Fruit fly (Drosophila melanogaster) whole organism, embryonic: ENCODE results near the gene SdicB.

Experiments used
- Atf6 ChIP-seq: fragments of 200-800 bp; sonication (Bioruptor generic); IDR thresholded peaks from 2 replicates; pipeline ENCODE4 v1.3.6; 2022; ENCODE audit warnings: missing biosample characterization, missing genetic modification characterization
- CG10209 ChIP-seq: fragments of 200-800 bp; sonication (Bioruptor generic); optimal IDR thresholded peaks from 3 replicates; lab custom pipeline; 2017; ENCODE audit warnings: missing biosample characterization, mild to moderate bottlenecking, missing genetic modification characterization, missing genetic modification reagents
- CG11093 ChIP-seq: fragments of 200-800 bp; sonication (Bioruptor generic); IDR thresholded peaks from 3 replicates; pipeline ENCODE4 v1.3.6; 2022; ENCODE audit warnings: missing biosample characterization, missing genetic modification characterization
- CG11504 ChIP-seq: fragments of 200-800 bp; sonication (Bioruptor generic); optimal IDR thresholded peaks from 3 replicates; lab custom pipeline; 2019; ENCODE audit warnings: missing biosample characterization, mild to moderate bottlenecking, missing genetic modification characterization, moderate library complexity
- CG11696 ChIP-seq: fragments of 200-800 bp; sonication (Bioruptor generic); IDR thresholded peaks from 2 replicates; pipeline ENCODE4 v1.3.6; 2022; ENCODE audit warnings: missing biosample characterization, missing genetic modification characterization
- CG12236 ChIP-seq: fragments of 200-800 bp; sonication (Bioruptor generic); optimal IDR thresholded peaks from 2 replicates; lab custom pipeline; 2016; ENCODE audit warnings: missing biosample characterization, missing genetic modification characterization
- CG13894 ChIP-seq: fragments of 200-800 bp; sonication (Bioruptor generic); optimal IDR thresholded peaks from 3 replicates; lab custom pipeline; 2018; ENCODE audit warnings: missing biosample characterization, mild to moderate bottlenecking, missing genetic modification characterization, moderate library complexity
- CG16815 ChIP-seq: fragments of 200-800 bp; sonication (Bioruptor generic); optimal IDR thresholded peaks from 3 replicates; lab custom pipeline; 2017; ENCODE audit warnings: missing biosample characterization, mild to moderate bottlenecking, missing genetic modification characterization
- CG18476 ChIP-seq: fragments of 200-800 bp; sonication (Bioruptor generic); optimal IDR thresholded peaks from 2 replicates; lab custom pipeline; 2016; ENCODE audit warnings: missing biosample characterization, mild to moderate bottlenecking, missing genetic modification characterization
- CG18619 ChIP-seq: fragments of 200-800 bp; sonication (Bioruptor generic); optimal IDR thresholded peaks from 3 replicates; lab custom pipeline; 2017; ENCODE audit warnings: missing biosample characterization, mild to moderate bottlenecking, missing genetic modification characterization
- CG2202 ChIP-seq: fragments of 200-800 bp; sonication (Bioruptor generic); optimal IDR thresholded peaks from 2 replicates; lab custom pipeline; 2018; ENCODE audit warnings: missing biosample characterization, mild to moderate bottlenecking, missing genetic modification characterization
- CG34422 ChIP-seq: fragments of 200-800 bp; sonication (Bioruptor generic); IDR thresholded peaks from 3 replicates; pipeline ENCODE4 v1.3.6; 2022; ENCODE audit warnings: missing biosample characterization, missing genetic modification characterization
- CG43689 ChIP-seq: fragments of 200-800 bp; sonication (Bioruptor generic); IDR thresholded peaks from 2 replicates; pipeline ENCODE4 v1.3.6; 2022; ENCODE audit warnings: missing biosample characterization, missing genetic modification characterization
- CG4854 ChIP-seq: fragments of 200-800 bp; sonication (Bioruptor generic); optimal IDR thresholded peaks from 2 replicates; lab custom pipeline; 2016; ENCODE audit warnings: missing biosample characterization, missing genetic modification characterization, inconsistent platforms
- CG6175 ChIP-seq: fragments of 200-800 bp; sonication (Bioruptor generic); IDR thresholded peaks from 3 replicates; pipeline ENCODE4 v1.3.6; 2022; ENCODE audit warnings: missing biosample characterization, missing genetic modification characterization
- CG8388 ChIP-seq: fragments of 200-800 bp; sonication (Bioruptor generic); optimal IDR thresholded peaks from 2 replicates; lab custom pipeline; 2019; ENCODE audit warnings: missing biosample characterization, mild to moderate bottlenecking, missing genetic modification characterization, moderate library complexity
- CG8765 ChIP-seq: fragments of 200-800 bp; sonication (Bioruptor generic); IDR thresholded peaks from 2 replicates; pipeline ENCODE4 v1.3.6; 2022; ENCODE audit warnings: missing biosample characterization, missing genetic modification characterization
- CG9797 ChIP-seq: fragments of 200-800 bp; sonication (Bioruptor generic); optimal IDR thresholded peaks from 3 replicates; lab custom pipeline; 2018; ENCODE audit warnings: missing biosample characterization, mild to moderate bottlenecking, missing genetic modification characterization
- D19A ChIP-seq: fragments of 200-800 bp; optimal IDR thresholded peaks from 3 replicates; lab custom pipeline; 2019; ENCODE audit warnings: missing biosample characterization, mild to moderate bottlenecking, missing genetic modification characterization, moderate library complexity
- Dll ChIP-seq: fragments of 200-800 bp; sonication (Bioruptor generic); IDR thresholded peaks from 4 replicates; pipeline ENCODE4 v1.3.6; 2022; ENCODE audit warnings: missing biosample characterization, missing genetic modification characterization; ENCODE audit not compliant: partially characterized antibody
- E2f1 ChIP-seq: fragments of 200-800 bp; sonication (Bioruptor generic); IDR thresholded peaks from 2 replicates; pipeline ENCODE4 v1.3.6; 2022; ENCODE audit warnings: missing biosample characterization, missing genetic modification characterization
- Gsc ChIP-seq: fragments of 200-800 bp; sonication (Bioruptor generic); IDR thresholded peaks from 2 replicates; pipeline ENCODE4 v1.3.6; 2022; ENCODE audit warnings: missing biosample characterization, missing genetic modification characterization
- HmgD ChIP-seq: fragments of 200-800 bp; sonication (Bioruptor generic); optimal IDR thresholded peaks from 3 replicates; lab custom pipeline; 2016; ENCODE audit warnings: missing biosample characterization, missing genetic modification characterization
- Lpt ChIP-seq: fragments of >200 bp; optimal IDR thresholded peaks from 2 replicates; lab custom pipeline; 2018; ENCODE audit warnings: missing biosample characterization, missing genetic modification characterization
- Mrtf ChIP-seq: fragments of 200-800 bp; sonication (Bioruptor generic); IDR thresholded peaks from 3 replicates; pipeline ENCODE4 v1.3.6; 2022; ENCODE audit warnings: missing biosample characterization, missing genetic modification characterization
- NC2α ChIP-seq: fragments of 200-800 bp; sonication (Bioruptor generic); optimal IDR thresholded peaks from 2 replicates; lab custom pipeline; 2016; ENCODE audit warnings: missing biosample characterization, missing genetic modification characterization
- Nf-YA ChIP-seq: fragments of 200-800 bp; sonication (Bioruptor generic); IDR thresholded peaks from 2 replicates; pipeline ENCODE4 v1.3.6; 2022; ENCODE audit warnings: missing biosample characterization, missing genetic modification characterization
- Rfx ChIP-seq: fragments of 200-800 bp; sonication (Bioruptor generic); IDR thresholded peaks from 2 replicates; pipeline ENCODE4 v1.3.6; 2022; ENCODE audit warnings: missing biosample characterization, missing genetic modification characterization
- Sry-β ChIP-seq: fragments of 200-800 bp; sonication (Bioruptor generic); optimal IDR thresholded peaks from 2 replicates; lab custom pipeline; 2018; ENCODE audit warnings: missing biosample characterization, mild to moderate bottlenecking, missing genetic modification characterization, moderate library complexity
- Sry-δ ChIP-seq: fragments of 200-800 bp; sonication (Bioruptor generic); optimal IDR thresholded peaks from 2 replicates; lab custom pipeline; 2016; ENCODE audit warnings: missing biosample characterization, missing genetic modification characterization
- Usf ChIP-seq: fragments of 200-800 bp; sonication (Bioruptor generic); optimal IDR thresholded peaks from 2 replicates; lab custom pipeline; 2017; ENCODE audit warnings: missing genotype, missing biosample characterization, missing genetic modification characterization
- ab ChIP-seq: fragments of 200-800 bp; sonication (Bioruptor generic); optimal IDR thresholded peaks from 2 replicates; lab custom pipeline; 2016; ENCODE audit warnings: missing biosample characterization, missing genetic modification characterization
- amos ChIP-seq: fragments of 200-800 bp; sonication (Bioruptor generic); IDR thresholded peaks from 2 replicates; pipeline ENCODE4 v1.3.6; 2022; ENCODE audit warnings: missing biosample characterization, missing genetic modification characterization; ENCODE audit not compliant: partially characterized antibody
- ara ChIP-seq: fragments of 200-800 bp; sonication (Bioruptor generic); IDR thresholded peaks from 2 replicates; pipeline ENCODE4 v1.3.6; 2022; ENCODE audit warnings: missing biosample characterization, missing genetic modification characterization
- az2 ChIP-seq: fragments of 200-800 bp; sonication (Bioruptor generic); optimal IDR thresholded peaks from 3 replicates; lab custom pipeline; 2016; ENCODE audit warnings: missing biosample characterization, missing genetic modification characterization
- chinmo ChIP-seq: fragments of 200-800 bp; sonication (Bioruptor generic); IDR thresholded peaks from 4 replicates; pipeline ENCODE4 v1.3.6; 2022; ENCODE audit warnings: missing biosample characterization, missing genetic modification characterization; ENCODE audit not compliant: partially characterized antibody
- crol ChIP-seq: fragments of 200-800 bp; sonication (Bioruptor generic); IDR thresholded peaks from 2 replicates; pipeline ENCODE4 v1.3.6; 2022; ENCODE audit warnings: missing biosample characterization, missing genetic modification characterization
- danr ChIP-seq: fragments of 200-800 bp; sonication (Bioruptor generic); IDR thresholded peaks from 2 replicates; pipeline ENCODE4 v1.3.6; 2022; ENCODE audit warnings: missing biosample characterization, missing genetic modification characterization
- dmrt11E ChIP-seq: fragments of 200-800 bp; sonication (Bioruptor generic); optimal IDR thresholded peaks from 3 replicates; lab custom pipeline; 2018; ENCODE audit warnings: missing biosample characterization, mild to moderate bottlenecking, missing genetic modification characterization, moderate library complexity
- dysf ChIP-seq: fragments of 200-800 bp; sonication (Bioruptor generic); IDR thresholded peaks from 3 replicates; pipeline ENCODE4 v1.3.6; 2022; ENCODE audit warnings: missing biosample characterization, missing genetic modification characterization
- emc ChIP-seq: fragments of 200-800 bp; sonication (Bioruptor generic); optimal IDR thresholded peaks from 2 replicates; lab custom pipeline; 2016; ENCODE audit warnings: missing biosample characterization, missing genetic modification characterization
- odd ChIP-seq: fragments of 200-800 bp; sonication (Bioruptor generic); optimal IDR thresholded peaks from 2 replicates; lab custom pipeline; 2017; ENCODE audit warnings: missing biosample characterization, mild to moderate bottlenecking, missing genetic modification characterization
- pfk ChIP-seq: fragments of 200-800 bp; sonication (Bioruptor generic); optimal IDR thresholded peaks from 2 replicates; lab custom pipeline; 2018; ENCODE audit warnings: missing biosample characterization, mild to moderate bottlenecking, missing genetic modification characterization, moderate library complexity
- psq ChIP-seq: fragments of 200-800 bp; sonication (Bioruptor generic); optimal IDR thresholded peaks from 2 replicates; lab custom pipeline; 2017; ENCODE audit warnings: missing biosample characterization, missing genetic modification characterization
- ranshi ChIP-seq: fragments of 200-800 bp; sonication (Bioruptor generic); IDR thresholded peaks from 2 replicates; pipeline ENCODE4 v1.3.6; 2022; ENCODE audit warnings: missing biosample characterization, missing genetic modification characterization
- rib ChIP-seq: fragments of 200-800 bp; sonication (Bioruptor generic); IDR thresholded peaks from 2 replicates; pipeline ENCODE4 v1.3.6; 2022; ENCODE audit warnings: missing biosample characterization, missing genetic modification characterization
- sc ChIP-seq, 3 experiments: fragments of >200 bp in 2 of 3; fragments of 200-800 bp in 1 of 3; sonication (Bioruptor generic) in 1 of 3; optimal IDR thresholded peaks; 2 replicates in 2 of 3; 3 replicates in 1 of 3; lab custom pipeline; 2017; ENCODE audit warnings: mild to moderate bottlenecking in 1 of 3, missing biosample characterization in 1 of 3, missing genetic modification characterization in 1 of 3, missing genetic modification reagents in 1 of 3
- sisA ChIP-seq: fragments of 200-800 bp; sonication (Bioruptor generic); IDR thresholded peaks from 2 replicates; pipeline ENCODE4 v1.3.6; 2022; ENCODE audit warnings: missing biosample characterization, missing genetic modification characterization
- sna ChIP-seq: fragments of 200-800 bp; sonication (Bioruptor generic); IDR thresholded peaks from 2 replicates; pipeline ENCODE4 v1.3.6; 2022; ENCODE audit warnings: missing biosample characterization, missing genetic modification characterization; ENCODE audit not compliant: partially characterized antibody
- zfh1 ChIP-seq: fragments of 200-800 bp; sonication (Bioruptor generic); IDR thresholded peaks from 3 replicates; pipeline ENCODE4 v1.3.6; 2022; ENCODE audit warnings: missing biosample characterization, missing genetic modification characterization

SdicB gene

DNA sequence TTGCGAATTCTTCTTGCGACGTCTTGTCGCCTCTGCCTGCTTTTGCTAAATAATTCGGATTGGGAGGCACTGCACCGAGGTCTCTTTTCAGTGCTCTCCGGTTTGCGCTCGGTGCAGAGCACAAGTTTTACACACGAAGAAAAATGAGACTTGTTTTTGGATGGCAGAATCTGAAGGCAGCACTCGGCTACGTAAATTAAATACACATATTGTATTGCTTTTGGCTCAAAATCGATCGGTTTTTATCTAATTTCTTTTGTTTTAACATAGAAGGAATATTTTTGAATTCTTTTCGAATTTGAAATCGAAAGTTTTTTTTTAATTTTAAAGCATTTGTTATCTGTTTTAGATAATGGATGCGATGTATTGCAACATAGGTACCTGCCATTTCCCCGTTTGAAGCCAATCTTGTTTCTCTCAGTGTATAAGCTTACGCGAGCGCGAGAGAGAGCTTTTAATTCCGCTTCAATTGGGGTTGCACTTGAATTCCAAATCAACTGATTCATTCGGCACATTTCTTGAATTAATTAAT, 35.9 kb downstream of the SdicB start, which contains the start of gene AnxB10 (continued):
- TF ChIP-seq ara (GFP tag; lab: Robert Waterston, UW) (0 out of 2 replicates have a peak, but pooled peaks have one; percentile 22), rib (no peak), CG8388 (GFP tag; lab: Kevin White, UChicago) (peak; percentile 39), Mrtf (peak; percentile 47; the same call in 1 of the 3 replicates), sc (optimal IDR thresholded peaks at IDR 0.05; lab: Kevin White, UChicago) (no peak), sc (GFP tag; optimal IDR thresholded peaks at IDR 0.05; lab: Kevin White, UChicago) (peak; percentile 20), CG4854 (GFP tag; lab: Kevin White, UChicago) (peak; percentile 24), E2f1 (GFP tag; lab: Robert Waterston, UW) (0 out of 2 replicates have a peak, but pooled peaks have one; percentile 26), CG2202 (tag; lab: Kevin White, UChicago) (no peak), CG34422 (peak; percentile 46; the same call in 1 of the 3 replicates), CG16815 (GFP tag; lab: Kevin White, UChicago) (no peak), CG11504 (tag; lab: Kevin White, UChicago) (peak; percentile 86), CG11093 (GFP tag; lab: Robert Waterston, UW) (peak; percentile 68; the same call in 1 of the 3 replicates), danr (GFP tag; lab: Robert Waterston, UW) (no peak), Sry-β (GFP tag; lab: Kevin White, UChicago) (no peak), CG8765 (GFP tag; lab: Robert Waterston, UW) (no peak), crol (GFP tag; lab: Robert Waterston, UW) (no peak), CG11696 (no peak), pfk (GFP tag; lab: Kevin White, UChicago) (no peak), ab (GFP tag; lab: Kevin White, UChicago) (no peak), HmgD (GFP tag; lab: Kevin White, UChicago) (no peak), chinmo (GFP tag; lab: Robert Waterston, UW) (no peak), Gsc (GFP tag; lab: Robert Waterston, UW) (no peak), CG9797 (no peak), CG6175 (GFP tag; lab: Robert Waterston, UW) (no peak), Atf6 (GFP tag; lab: Robert Waterston, UW) (peak; percentile 36; the same call in 1 of the 2 replicates), D19A (tag; lab: Kevin White, UChicago) (peak; percentile 56), Lpt (no peak), CG13894 (tag; lab: Kevin White, UChicago) (peak; percentile 6), sna (no peak), dmrt11E (tag; lab: Kevin White, UChicago) (no peak), Sry-δ (GFP tag; lab: Kevin White, UChicago) (peak; percentile 25), CG43689 (GFP tag; lab: Robert Waterston, UW) (0 out of 2 replicates have a peak, but pooled peaks have one; percentile 24), odd (GFP tag; lab: Kevin White, UChicago) (no peak), zfh1 (GFP tag; lab: Robert Waterston, UW) (0 out of 3 replicates have a peak, but pooled peaks have one; percentile 8), CG18619 (GFP tag; lab: Kevin White, UChicago) (no peak), psq (GFP tag; lab: Kevin White, UChicago) (no peak), amos (GFP tag; lab: Robert Waterston, UW) (no peak), Rfx (GFP tag; lab: Robert Waterston, UW) (peak; percentile 56), Dll (GFP tag; lab: Robert Waterston, UW) (no peak), emc (GFP tag; lab: Kevin White, UChicago) (no peak), dysf (GFP tag; lab: Robert Waterston, UW) (peak; percentile 73), CG12236 (GFP tag; lab: Kevin White, UChicago) (no peak), NC2α (GFP tag; lab: Kevin White, UChicago) (no peak), CG10209 (peak; percentile 53), ranshi (peak; percentile 34; the same call in 1 of the 2 replicates), sisA (GFP tag; lab: Robert Waterston, UW) (peak; percentile 43; the same call in 1 of the 2 replicates), az2 (peak; percentile 59), Usf (GFP tag; lab: Kevin White, UChicago) (peak; percentile 2), CG18476 (GFP tag; lab: Kevin White, UChicago) (peak; percentile 52), Nf-YA (GFP tag; lab: Robert Waterston, UW) (no peak)
